Worm (Caenorhabditis elegans) whole organism, L2 larva: ENCODE data around the gene mix-1.

ENCODE experiments used
- C34F6.9 ChIP-seq: fragments of 150-350 bp; optimal IDR thresholded peaks from 2 replicates; lab custom pipeline; 2014; ENCODE audit warnings: missing biosample characterization, missing genetic modification characterization
- F13H6.1 ChIP-seq: sonication (generic microtip); optimal IDR thresholded peaks from 2 replicates; lab custom pipeline; 2016; ENCODE audit warnings: missing genetic modification characterization, missing compliant biosample characterization
- R02D3.7 ChIP-seq: fragments of 150-350 bp; optimal IDR thresholded peaks from 2 replicates; lab custom pipeline; 2014; ENCODE audit warnings: missing biosample characterization, missing genetic modification characterization
- Y55F3AM.14 ChIP-seq: fragments of 200-800 bp; sonication (Bioruptor generic); optimal IDR thresholded peaks from 2 replicates; lab custom pipeline; 2018; ENCODE audit warnings: mild to moderate bottlenecking, missing genetic modification characterization, missing compliant biosample characterization
- ZK546.5 ChIP-seq: sonication (generic microtip); optimal IDR thresholded peaks from 2 replicates; lab custom pipeline; 2017; ENCODE audit warnings: missing biosample characterization, missing genetic modification characterization
- blmp-1 ChIP-seq: sonication (generic microtip); optimal IDR thresholded peaks from 2 replicates; lab custom pipeline; 2017; ENCODE audit warnings: missing genetic modification characterization, mild to moderate bottlenecking, missing compliant biosample characterization, antibody characterized with exemption, moderate library complexity; ENCODE audit not compliant: insufficient read depth
- ceh-16 ChIP-seq: fragments of 150-350 bp; optimal IDR thresholded peaks from 2 replicates; lab custom pipeline; 2014; ENCODE audit warnings: missing biosample characterization, missing genetic modification characterization
- ceh-82 ChIP-seq: fragments of 150-350 bp; optimal IDR thresholded peaks from 2 replicates; lab custom pipeline; 2014; ENCODE audit warnings: missing biosample characterization, missing genetic modification characterization
- crh-2 ChIP-seq: sonication (generic microtip); optimal IDR thresholded peaks from 2 replicates; lab custom pipeline; 2017; ENCODE audit warnings: missing biosample characterization, missing genetic modification characterization
- dmd-4 ChIP-seq: sonication (generic microtip); optimal IDR thresholded peaks from 2 replicates; lab custom pipeline; 2017; ENCODE audit warnings: missing biosample characterization, missing genetic modification characterization
- egl-27 ChIP-seq: sonication (generic microtip); optimal IDR thresholded peaks from 3 replicates; lab custom pipeline; 2017; ENCODE audit warnings: missing biosample characterization, missing genetic modification reagents, missing genetic modification characterization
- elt-1 ChIP-seq: fragments of 150-350 bp; optimal IDR thresholded peaks from 2 replicates; lab custom pipeline; 2014; ENCODE audit warnings: missing biosample characterization, missing genetic modification characterization
- elt-3 ChIP-seq: sonication (generic microtip); optimal IDR thresholded peaks from 2 replicates; lab custom pipeline; 2017; ENCODE audit warnings: missing biosample characterization, missing genetic modification characterization
- fos-1 ChIP-seq: fragments of 150-350 bp; optimal IDR thresholded peaks from 2 replicates; lab custom pipeline; 2014; ENCODE audit warnings: missing biosample characterization, missing genetic modification characterization
- gmeb-1 ChIP-seq: fragments of 150-350 bp; optimal IDR thresholded peaks from 2 replicates; lab custom pipeline; 2014; ENCODE audit warnings: missing biosample characterization, missing genetic modification characterization
- lin-11 ChIP-seq: fragments of 150-350 bp; sonication (generic microtip); optimal IDR thresholded peaks from 2 replicates; lab custom pipeline; 2014; ENCODE audit warnings: missing biosample characterization, missing genetic modification characterization, inconsistent platforms, mixed read lengths
- lin-13 ChIP-seq: fragments of 150-350 bp; optimal IDR thresholded peaks from 2 replicates; lab custom pipeline; 2014; ENCODE audit warnings: missing biosample characterization, missing genetic modification reagents, missing genetic modification characterization
- lin-39 ChIP-seq: fragments of 150-350 bp; optimal IDR thresholded peaks from 2 replicates; lab custom pipeline; 2014; ENCODE audit warnings: missing biosample characterization, missing genetic modification reagents, missing genetic modification characterization
- lsy-2 ChIP-seq, 2 experiments: fragments of 150-350 bp in 1 of 2; sonication (generic microtip) in 1 of 2; optimal IDR thresholded peaks; 2 replicates each; lab custom pipeline; 2014 to 2017; ENCODE audit warnings: missing biosample characterization in 2 of 2, missing genetic modification characterization in 2 of 2
- mdl-1 ChIP-seq, 2 experiments: fragments of 150-350 bp in 1 of 2; sonication (generic microtip) in 1 of 2; optimal IDR thresholded peaks; 2 replicates each; lab custom pipeline; 2017; ENCODE audit warnings: missing biosample characterization in 2 of 2, missing genetic modification characterization in 2 of 2
- nhr-10 ChIP-seq: sonication (generic microtip); optimal IDR thresholded peaks from 2 replicates; lab custom pipeline; 2017; ENCODE audit warnings: missing biosample characterization, missing genetic modification characterization
- nhr-12 ChIP-seq: fragments of 150-350 bp; optimal IDR thresholded peaks from 2 replicates; lab custom pipeline; 2014; ENCODE audit warnings: missing biosample characterization, missing genetic modification characterization
- nhr-129 ChIP-seq: fragments of 150-350 bp; optimal IDR thresholded peaks from 2 replicates; lab custom pipeline; 2014; ENCODE audit warnings: missing biosample characterization, missing genetic modification characterization
- nhr-21 ChIP-seq: fragments of 150-350 bp; optimal IDR thresholded peaks from 2 replicates; lab custom pipeline; 2014; ENCODE audit warnings: missing biosample characterization, missing genetic modification characterization
- nhr-23 ChIP-seq: fragments of 150-350 bp; optimal IDR thresholded peaks from 2 replicates; lab custom pipeline; 2014; ENCODE audit warnings: missing biosample characterization, missing genetic modification reagents, missing genetic modification characterization
- nhr-25 ChIP-seq: fragments of 150-350 bp; sonication (generic microtip); optimal IDR thresholded peaks from 3 replicates; lab custom pipeline; 2014; ENCODE audit warnings: missing biosample characterization, missing genetic modification characterization
- nhr-6 ChIP-seq: fragments of 150-350 bp; optimal IDR thresholded peaks from 2 replicates; lab custom pipeline; 2014; ENCODE audit warnings: missing biosample characterization, missing genetic modification characterization
- nhr-77 ChIP-seq: fragments of 150-350 bp; optimal IDR thresholded peaks from 2 replicates; lab custom pipeline; 2014; ENCODE audit warnings: missing biosample characterization, missing genetic modification characterization
- sem-4 ChIP-seq: fragments of 150-350 bp; optimal IDR thresholded peaks from 2 replicates; lab custom pipeline; 2014; ENCODE audit warnings: missing biosample characterization, missing genetic modification reagents, missing genetic modification characterization
- sma-3 ChIP-seq: sonication (generic microtip); optimal IDR thresholded peaks from 2 replicates; lab custom pipeline; 2016; ENCODE audit warnings: missing genetic modification reagents, missing genetic modification characterization, missing compliant biosample characterization
- sma-9 ChIP-seq, 2 experiments: fragments of 150-350 bp in 1 of 2; sonication (generic microtip) in 1 of 2; optimal IDR thresholded peaks; 2 replicates each; lab custom pipeline; 2014 to 2016; ENCODE audit warnings: missing genetic modification characterization in 2 of 2, mild to moderate bottlenecking in 1 of 2, missing biosample characterization in 1 of 2, missing compliant biosample characterization in 1 of 2, missing genetic modification reagents in 1 of 2, moderate library complexity in 1 of 2
- snpc-4 ChIP-seq: fragments of 150-350 bp; optimal IDR thresholded peaks from 2 replicates; lab custom pipeline; 2014; ENCODE audit warnings: missing biosample characterization, missing genetic modification characterization
- unc-55 ChIP-seq: fragments of 150-350 bp; sonication (generic microtip); optimal IDR thresholded peaks from 3 replicates; lab custom pipeline; 2014; ENCODE audit warnings: missing biosample characterization, missing genetic modification reagents, missing genetic modification characterization
- unc-62 ChIP-seq: fragments of 150-350 bp; optimal IDR thresholded peaks from 2 replicates; lab custom pipeline; 2014; ENCODE audit warnings: missing biosample characterization, missing genetic modification reagents, missing genetic modification characterization
- ztf-11 ChIP-seq: sonication (generic microtip); optimal IDR thresholded peaks from 2 replicates; lab custom pipeline; 2017; ENCODE audit warnings: missing biosample characterization, missing genetic modification characterization

Gene mix-1

ce11 chrII:10861723-10862486, 37.9 kb downstream of the mix-1 start:
- TF ChIP-seq snpc-4 (tag; lab: Kevin White, UChicago) (no peak), egl-27 (tag; lab: Kevin White, UChicago) (no peak), nhr-10 (tag; lab: Kevin White, UChicago) (no peak), sma-9 (GFP tag; optimal IDR thresholded peaks at IDR 0.05; lab: Kevin White, UChicago) (peak; percentile 87), sma-9 (tag; optimal IDR thresholded peaks at IDR 0.05; lab: Kevin White, UChicago) (no peak), mdl-1 (tag; optimal IDR thresholded peaks at IDR 0.05; lab: Kevin White, UChicago) (no peak), nhr-6 (no peak), fos-1 (tag; lab: Kevin White, UChicago) (peak; percentile 28), sma-3 (GFP tag; lab: Kevin White, UChicago) (peak; percentile 40), Y55F3AM.14 (GFP tag; lab: Kevin White, UChicago) (no peak), lin-13 (no peak), nhr-25 (tag; lab: Kevin White, UChicago) (peak; percentile 52), lsy-2 (tag; optimal IDR thresholded peaks at IDR 0.05; lab: Kevin White, UChicago) (peak in 1 of 2 experiments; percentile 2), nhr-21 (tag; lab: Kevin White, UChicago) (peak; percentile 28), sem-4 (peak; percentile 2), ZK546.5 (tag; lab: Kevin White, UChicago) (no peak), crh-2 (tag; lab: Kevin White, UChicago) (peak; percentile 77), dmd-4 (tag; lab: Kevin White, UChicago) (no peak), ceh-82 (tag; lab: Kevin White, UChicago) (no peak)

- TF ChIP-seq lin-13 = no peak
- no peak for TF ChIP-seq unc-62 (GFP tag; lab: Kevin White, UChicago)
- no peak for TF ChIP-seq nhr-77 (tag; lab: Kevin White, UChicago)
- TF ChIP-seq nhr-12 (tag; lab: Kevin White, UChicago) = no peak
- peak; percentile 12 for TF ChIP-seq nhr-25 (tag; lab: Kevin White, UChicago)
- no peak for TF ChIP-seq nhr-6
- no peak for TF ChIP-seq lsy-2 (tag; optimal IDR thresholded peaks at IDR 0.05; lab: Kevin White, UChicago)
- TF ChIP-seq blmp-1 (tag; lab: Kevin White, UChicago) = peak; percentile 76
- no peak for TF ChIP-seq lin-11 (tag; lab: Kevin White, UChicago)
- peak; percentile 67 for TF ChIP-seq nhr-129
- TF ChIP-seq elt-3 = no peak
- no peak for TF ChIP-seq ceh-82 (tag; lab: Kevin White, UChicago)
- TF ChIP-seq F13H6.1 (tag; lab: Kevin White, UChicago) = no peak
- TF ChIP-seq fos-1 (tag; lab: Kevin White, UChicago) = no peak
- peak; percentile 4 for TF ChIP-seq unc-55 (GFP tag; lab: Kevin White, UChicago)
- peak; percentile 6 for TF ChIP-seq C34F6.9 (tag; lab: Kevin White, UChicago)
- TF ChIP-seq lin-39 = no peak
- TF ChIP-seq nhr-23 (tag; lab: Kevin White, UChicago) = no peak
- TF ChIP-seq sem-4 = no peak
- TF ChIP-seq elt-1 (tag; lab: Kevin White, UChicago) = no peak
These were observed 39.0 kb downstream of the mix-1 start for ce11 chrII:10862749-10863656.

- TF ChIP-seq sem-4 = no peak
- TF ChIP-seq unc-55 (GFP tag; lab: Kevin White, UChicago) = peak; percentile 30
- TF ChIP-seq nhr-6 = no peak
- peak; percentile 42 for TF ChIP-seq C34F6.9 (tag; lab: Kevin White, UChicago)
- peak in 1 of 2 experiments; percentile 73 for TF ChIP-seq lsy-2 (tag; optimal IDR thresholded peaks at IDR 0.05; lab: Kevin White, UChicago)
- TF ChIP-seq elt-1 (tag; lab: Kevin White, UChicago) = no peak
- TF ChIP-seq gmeb-1 (tag; lab: Kevin White, UChicago) = peak; percentile 30
- TF ChIP-seq ztf-11 (tag; lab: Kevin White, UChicago) = no peak
- TF ChIP-seq Y55F3AM.14 (GFP tag; lab: Kevin White, UChicago) = no peak
- no peak for TF ChIP-seq ceh-16 (tag; lab: Kevin White, UChicago)
- TF ChIP-seq unc-62 (GFP tag; lab: Kevin White, UChicago) = no peak
- peak; percentile 54 for TF ChIP-seq fos-1 (tag; lab: Kevin White, UChicago)
- peak; percentile 69 for TF ChIP-seq crh-2 (tag; lab: Kevin White, UChicago)
- TF ChIP-seq R02D3.7 (tag; lab: Kevin White, UChicago) = no peak
- TF ChIP-seq sma-9 (GFP tag; optimal IDR thresholded peaks at IDR 0.05; lab: Kevin White, UChicago) = peak; percentile 29
- TF ChIP-seq sma-9 (tag; optimal IDR thresholded peaks at IDR 0.05; lab: Kevin White, UChicago) = no peak
- TF ChIP-seq nhr-129 = peak; percentile 42
- peak; percentile 59 for TF ChIP-seq F13H6.1 (tag; lab: Kevin White, UChicago)
These were observed 43.2 kb downstream of the mix-1 start for ce11 chrII:10867219-10867618.
